Worm (Caenorhabditis elegans) whole organism, early embryonic: Measurements from ENCODE around the gene srz-1.

Experiments used
- ama-1 ChIP-seq: fragments of 150-350 bp; optimal IDR thresholded peaks from 2 replicates; lab custom pipeline; 2014
- hmbx-1 ChIP-seq: sonication (generic microtip); optimal IDR thresholded peaks from 2 replicates; lab custom pipeline; 2016; ENCODE audit warnings: mild to moderate bottlenecking, missing genetic modification characterization, missing compliant biosample characterization

DNA sequence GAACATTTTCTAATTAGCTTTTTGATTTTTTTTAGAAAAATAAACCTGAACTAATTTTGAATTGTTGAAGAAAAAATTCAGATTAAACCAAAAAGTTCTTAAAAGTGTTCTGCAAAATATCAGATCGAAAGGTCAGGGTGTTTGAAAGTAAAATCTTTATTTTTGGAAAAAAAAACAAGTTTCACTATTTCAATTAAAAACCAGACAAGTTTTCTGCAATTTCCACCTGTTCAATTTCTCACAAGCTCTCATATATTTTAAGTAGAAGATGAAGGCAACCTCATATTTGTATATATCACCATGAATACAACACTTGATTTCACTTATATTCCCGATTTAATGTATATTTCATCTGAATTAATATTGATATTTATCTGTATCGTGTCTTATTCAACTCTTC lies 11.6 kb downstream of the srz-1 start, which contains the start of gene srz-102:
- TF ChIP-seq ama-1 (lab: Kevin White, UChicago) (no peak), hmbx-1 (tag; lab: Kevin White, UChicago) (no peak)
